Worm (Caenorhabditis elegans) whole organism, late embryonic: ENCODE measurements around the gene grd-7.

ENCODE experiments used
- C38D4.7 ChIP-seq: fragments of 200-800 bp; sonication (Bioruptor generic); optimal IDR thresholded peaks from 2 replicates; lab custom pipeline; 2018; ENCODE audit warnings: mild to moderate bottlenecking, missing genetic modification characterization, moderate library complexity, missing compliant biosample characterization
- K02D7.2 ChIP-seq: sonication (generic microtip); optimal IDR thresholded peaks from 2 replicates; lab custom pipeline; 2017; ENCODE audit warnings: mild to moderate bottlenecking, missing genetic modification characterization, missing compliant biosample characterization
- T23F11.4 ChIP-seq: fragments of 200-800 bp; sonication (Bioruptor generic); optimal IDR thresholded peaks from 2 replicates; lab custom pipeline; 2018; ENCODE audit warnings: mild to moderate bottlenecking, missing genetic modification characterization, missing compliant biosample characterization
- ceh-18 ChIP-seq: sonication (generic microtip); optimal IDR thresholded peaks from 2 replicates; lab custom pipeline; 2016; ENCODE audit warnings: missing genetic modification characterization, missing compliant biosample characterization
- ceh-19 ChIP-seq: fragments of 200-800 bp; sonication (Bioruptor generic); optimal IDR thresholded peaks from 2 replicates; lab custom pipeline; 2018; ENCODE audit warnings: mild to moderate bottlenecking, missing genetic modification characterization, missing compliant biosample characterization
- ceh-30 ChIP-seq: fragments of 150-350 bp; optimal IDR thresholded peaks from 2 replicates; lab custom pipeline; 2014; ENCODE audit warnings: missing biosample characterization, missing genetic modification characterization
- ceh-31 ChIP-seq: sonication (generic microtip); optimal IDR thresholded peaks from 2 replicates; lab custom pipeline; 2016; ENCODE audit warnings: missing genetic modification characterization, missing compliant biosample characterization
- ceh-34 ChIP-seq: sonication (generic microtip); optimal IDR thresholded peaks from 2 replicates; lab custom pipeline; 2016; ENCODE audit warnings: mild to moderate bottlenecking, missing genetic modification characterization, missing compliant biosample characterization
- ceh-48 ChIP-seq: sonication (generic microtip); optimal IDR thresholded peaks from 2 replicates; lab custom pipeline; 2016; ENCODE audit warnings: missing genetic modification characterization, inconsistent platforms, missing compliant biosample characterization
- ceh-6 ChIP-seq: fragments of 200-800 bp; sonication (Bioruptor generic); optimal IDR thresholded peaks from 2 replicates; lab custom pipeline; 2018; ENCODE audit warnings: mild to moderate bottlenecking, missing genetic modification characterization, missing compliant biosample characterization
- che-1 ChIP-seq: sonication (generic microtip); optimal IDR thresholded peaks from 2 replicates; lab custom pipeline; 2016; ENCODE audit warnings: mild to moderate bottlenecking, missing genetic modification characterization, missing compliant biosample characterization
- dmd-4 ChIP-seq: sonication (generic microtip); optimal IDR thresholded peaks from 2 replicates; lab custom pipeline; 2016; ENCODE audit warnings: borderline replicate concordance, missing genetic modification characterization, missing compliant biosample characterization
- eyg-1 ChIP-seq: sonication (generic microtip); optimal IDR thresholded peaks from 2 replicates; lab custom pipeline; 2016; ENCODE audit warnings: missing genotype, missing genetic modification characterization, missing compliant biosample characterization
- fax-1 ChIP-seq: sonication (generic microtip); optimal IDR thresholded peaks from 2 replicates; lab custom pipeline; 2016; ENCODE audit warnings: missing genotype, missing genetic modification characterization, missing compliant biosample characterization
- fkh-10 ChIP-seq: fragments of 150-350 bp; optimal IDR thresholded peaks from 2 replicates; lab custom pipeline; 2014; ENCODE audit warnings: missing biosample characterization, missing genetic modification reagents, missing genetic modification characterization
- hlh-13 ChIP-seq: fragments of 200-800 bp; sonication (Bioruptor generic); optimal IDR thresholded peaks from 2 replicates; lab custom pipeline; 2018; ENCODE audit warnings: mild to moderate bottlenecking, missing genetic modification characterization, missing compliant biosample characterization
- hlh-15 ChIP-seq: sonication (generic microtip); optimal IDR thresholded peaks from 2 replicates; lab custom pipeline; 2016; ENCODE audit warnings: missing genetic modification characterization, missing compliant biosample characterization
- hlh-6 ChIP-seq: sonication (generic microtip); optimal IDR thresholded peaks from 2 replicates; lab custom pipeline; 2016; ENCODE audit warnings: missing genotype, missing genetic modification characterization, missing compliant biosample characterization
- lim-6 ChIP-seq: sonication (generic microtip); optimal IDR thresholded peaks from 2 replicates; lab custom pipeline; 2016; ENCODE audit warnings: missing genetic modification characterization, missing compliant biosample characterization
- madf-2 ChIP-seq: sonication (generic microtip); optimal IDR thresholded peaks from 2 replicates; lab custom pipeline; 2017; ENCODE audit warnings: missing genetic modification characterization, missing compliant biosample characterization
- mec-3 ChIP-seq: sonication (generic microtip); optimal IDR thresholded peaks from 2 replicates; lab custom pipeline; 2016; ENCODE audit warnings: borderline replicate concordance, missing genetic modification characterization, missing compliant biosample characterization
- npax-4 ChIP-seq: sonication (generic microtip); optimal IDR thresholded peaks from 2 replicates; lab custom pipeline; 2016; ENCODE audit warnings: missing genetic modification characterization, missing compliant biosample characterization
- odd-2 ChIP-seq: sonication (generic microtip); optimal IDR thresholded peaks from 2 replicates; lab custom pipeline; 2017; ENCODE audit warnings: antibody characterized with exemption, mild to moderate bottlenecking, missing genetic modification characterization, missing compliant biosample characterization
- pag-3 ChIP-seq: sonication (generic microtip); optimal IDR thresholded peaks from 2 replicates; lab custom pipeline; 2016; ENCODE audit warnings: missing compliant biosample characterization, missing genetic modification characterization, borderline replicate concordance
- pat-9 ChIP-seq: fragments of 200-800 bp; sonication (Bioruptor generic); optimal IDR thresholded peaks from 2 replicates; lab custom pipeline; 2018; ENCODE audit warnings: mild to moderate bottlenecking, missing genetic modification characterization, moderate library complexity, missing compliant biosample characterization
- pax-1 ChIP-seq: fragments of 150-350 bp; optimal IDR thresholded peaks from 2 replicates; lab custom pipeline; 2014; ENCODE audit warnings: missing biosample characterization, missing genetic modification characterization
- pha-2 ChIP-seq: sonication (generic microtip); optimal IDR thresholded peaks from 2 replicates; lab custom pipeline; 2017; ENCODE audit warnings: mild to moderate bottlenecking, missing genetic modification characterization, missing compliant biosample characterization
- pha-4 ChIP-seq: fragments of 150-350 bp; optimal IDR thresholded peaks from 2 replicates; lab custom pipeline; 2018; ENCODE audit warnings: missing biosample characterization, missing genetic modification reagents, missing genetic modification characterization
- rnt-1 ChIP-seq: sonication (generic microtip); optimal IDR thresholded peaks from 2 replicates; lab custom pipeline; 2016; ENCODE audit warnings: missing genetic modification characterization, missing compliant biosample characterization
- sox-2 ChIP-seq: fragments of 200-800 bp; sonication (Bioruptor generic); IDR thresholded peaks from 2 replicates; pipeline ENCODE4 v1.3.6; 2022; ENCODE audit warnings: missing genetic modification reagents, missing genetic modification characterization, missing compliant biosample characterization
- sox-4 ChIP-seq: sonication (generic microtip); optimal IDR thresholded peaks from 2 replicates; lab custom pipeline; 2017; ENCODE audit warnings: mild to moderate bottlenecking, missing genetic modification characterization, inconsistent platforms, missing compliant biosample characterization
- syd-9 ChIP-seq: sonication (generic microtip); optimal IDR thresholded peaks from 2 replicates; lab custom pipeline; 2016; ENCODE audit warnings: mild to moderate bottlenecking, missing genetic modification characterization, moderate library complexity, missing compliant biosample characterization
- tbx-2 ChIP-seq: sonication (generic microtip); optimal IDR thresholded peaks from 2 replicates; lab custom pipeline; 2016; ENCODE audit warnings: missing genetic modification characterization, missing compliant biosample characterization
- unc-3 ChIP-seq, 2 experiments: fragments of 200-800 bp in 1 of 2; sonication (Bioruptor generic) in 1 of 2; sonication (generic microtip) in 1 of 2; conservative IDR thresholded peaks in 1 of 2; optimal IDR thresholded peaks in 1 of 2; 2 replicates each; pipeline versions ENCODE4 v1.3.6 to Lab custom; 2016 to 2022; ENCODE audit warnings: missing compliant biosample characterization in 2 of 2, missing genetic modification characterization in 2 of 2, missing genetic modification reagents in 1 of 2
- unc-55 ChIP-seq: sonication (generic microtip); optimal IDR thresholded peaks from 2 replicates; lab custom pipeline; 2017; ENCODE audit warnings: missing biosample characterization, missing genetic modification reagents, missing genetic modification characterization
- unc-86 ChIP-seq: sonication (generic microtip); optimal IDR thresholded peaks from 2 replicates; lab custom pipeline; 2016; ENCODE audit warnings: missing genetic modification characterization, missing compliant biosample characterization
- zip-5 ChIP-seq: sonication (generic microtip); optimal IDR thresholded peaks from 2 replicates; lab custom pipeline; 2016; ENCODE audit warnings: missing genetic modification characterization, missing compliant biosample characterization
- ztf-16 ChIP-seq: sonication (generic microtip); optimal IDR thresholded peaks from 2 replicates; lab custom pipeline; 2017; ENCODE audit warnings: missing genetic modification characterization, missing compliant biosample characterization

The grd-7 gene

DNA sequence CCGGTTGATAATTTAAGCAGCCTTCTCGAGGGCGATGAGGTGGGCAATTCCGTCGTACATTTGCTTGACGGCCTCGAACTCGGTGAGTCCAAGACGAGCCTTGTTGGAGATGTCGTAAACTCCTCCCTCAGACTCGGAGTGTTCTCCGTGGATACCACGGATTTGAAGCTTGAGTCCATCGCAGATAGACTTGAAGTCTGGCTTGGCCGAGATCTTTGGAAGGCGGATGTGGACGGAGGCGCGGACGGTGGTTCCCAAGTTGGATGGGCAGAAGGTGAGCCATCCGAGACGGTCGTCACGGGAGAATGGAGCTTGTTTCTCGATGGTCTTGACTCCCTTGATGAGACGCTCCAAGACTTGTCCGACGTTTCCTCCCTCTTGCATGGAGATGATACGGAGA is 38.4 kb downstream of the grd-7 start:
- TF ChIP-seq che-1 (tag; lab: Kevin White, UChicago) (no peak), lim-6 (tag; lab: Kevin White, UChicago) (no peak), tbx-2 (tag; lab: Kevin White, UChicago) (no peak), ceh-30 (tag; lab: Kevin White, UChicago) (no peak), ceh-48 (no peak), C38D4.7 (GFP tag; lab: Kevin White, UChicago) (no peak)

- no peak for TF ChIP-seq unc-86 (tag; lab: Kevin White, UChicago)
- no peak for TF ChIP-seq K02D7.2 (tag; lab: Kevin White, UChicago)
- no peak for TF ChIP-seq eyg-1 (tag; lab: Kevin White, UChicago)
- TF ChIP-seq tbx-2 (tag; lab: Kevin White, UChicago), result no peak
- TF ChIP-seq sox-2 (GFP tag; lab: Robert Waterston, UW), result no peak
- TF ChIP-seq ceh-31 (tag; lab: Kevin White, UChicago), result no peak
- TF ChIP-seq npax-4 (tag; lab: Kevin White, UChicago), result no peak
These were observed 39.0 kb downstream of the grd-7 start for ce11 chrX:7230321-7230720.

DNA sequence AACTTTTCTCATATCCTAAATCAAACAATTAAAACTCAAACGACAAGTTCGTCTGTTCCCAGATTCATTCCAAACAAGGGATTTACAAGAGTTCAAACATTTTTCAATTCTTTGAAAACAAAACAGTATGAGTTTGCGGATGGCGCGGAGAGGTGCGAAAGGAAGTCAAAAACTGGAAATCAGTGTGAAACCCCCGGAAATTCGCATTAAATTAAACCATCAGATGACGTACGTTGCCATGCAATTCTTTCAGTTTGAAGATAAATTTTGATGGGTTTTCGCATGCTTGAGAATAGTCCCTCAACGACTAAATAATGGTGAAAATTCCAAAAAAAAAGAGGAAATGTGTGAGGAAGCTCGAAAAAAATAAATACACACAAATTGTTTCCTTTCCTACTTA is 39.9 kb downstream of the grd-7 start:
- TF ChIP-seq K02D7.2 (tag; lab: Kevin White, UChicago) (no peak), ceh-6 (GFP tag; lab: Kevin White, UChicago) (no peak), ceh-19 (GFP tag; lab: Kevin White, UChicago) (no peak), T23F11.4 (GFP tag; lab: Kevin White, UChicago) (no peak), fkh-10 (GFP tag; lab: Kevin White, UChicago) (no peak), hlh-15 (tag; lab: Kevin White, UChicago) (no peak), eyg-1 (tag; lab: Kevin White, UChicago) (no peak), ztf-16 (tag; lab: Kevin White, UChicago) (no peak)

DNA sequence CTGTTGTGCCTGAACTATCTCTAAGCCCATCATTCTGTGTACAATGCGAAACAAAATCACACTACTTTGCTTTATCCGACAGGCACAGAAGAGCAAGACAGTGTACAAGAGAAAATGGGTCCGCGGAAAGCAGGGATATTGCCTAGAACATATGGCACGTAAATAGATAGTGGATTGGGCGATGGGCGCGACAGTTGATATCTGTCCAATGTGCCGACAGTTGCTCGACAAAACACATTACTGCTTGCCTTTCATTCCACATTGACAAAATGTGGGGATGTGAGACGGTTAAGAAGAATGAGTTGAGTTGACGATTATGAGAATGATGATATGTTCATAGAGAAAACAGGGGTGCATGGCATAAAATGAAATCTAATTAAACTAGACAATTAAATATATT is 44.3 kb downstream of the grd-7 start:
- TF ChIP-seq ceh-48 (no peak), madf-2 (tag; lab: Kevin White, UChicago) (no peak), unc-3 (GFP tag; conservative IDR thresholded peaks at IDR 0.05; lab: Robert Waterston, UW) (0 out of 2 replicates have a peak, but pooled peaks have one; percentile 0), unc-3 (tag; optimal IDR thresholded peaks at IDR 0.05; lab: Kevin White, UChicago) (no peak), unc-55 (GFP tag; lab: Kevin White, UChicago) (peak; percentile 17)

DNA sequence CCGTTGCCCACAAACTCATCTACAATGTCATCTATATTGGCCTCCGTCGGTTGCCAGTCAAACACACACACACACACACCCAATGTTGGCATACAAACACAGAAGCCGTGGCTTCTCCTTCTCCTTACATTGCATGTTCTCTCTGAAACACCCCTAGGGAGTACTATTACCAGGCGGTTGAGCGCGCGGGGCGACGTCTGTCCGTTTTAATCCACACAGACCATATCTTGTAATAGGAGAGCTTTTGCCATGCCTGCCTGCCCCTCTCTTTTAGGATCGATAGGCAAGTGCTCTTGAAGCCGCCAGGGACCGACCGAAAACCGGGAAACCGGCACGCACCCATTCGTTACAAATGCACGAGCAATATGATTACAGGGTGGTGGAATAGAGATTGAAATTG is 44.8 kb downstream of the grd-7 start:
- no peak for TF ChIP-seq odd-2 (tag; lab: Kevin White, UChicago)
- TF ChIP-seq sox-4 (tag; lab: Kevin White, UChicago), result no peak
- no peak for TF ChIP-seq pag-3 (tag; lab: Kevin White, UChicago)
- no peak for TF ChIP-seq C38D4.7 (GFP tag; lab: Kevin White, UChicago)
- TF ChIP-seq che-1 (tag; lab: Kevin White, UChicago), result no peak
- peak; percentile 45 for TF ChIP-seq ceh-6 (GFP tag; lab: Kevin White, UChicago)
- TF ChIP-seq pha-2 (tag; lab: Kevin White, UChicago), result no peak
- no peak for TF ChIP-seq K02D7.2 (tag; lab: Kevin White, UChicago)
- no peak for TF ChIP-seq dmd-4
- TF ChIP-seq ceh-48, result peak; percentile 42
- TF ChIP-seq fax-1 (tag; lab: Kevin White, UChicago), result no peak
- TF ChIP-seq pha-4 (tag; lab: Kevin White, UChicago), result no peak
- TF ChIP-seq npax-4 (tag; lab: Kevin White, UChicago), result no peak
- no peak for TF ChIP-seq zip-5 (tag; lab: Kevin White, UChicago)
- TF ChIP-seq syd-9 (tag; lab: Kevin White, UChicago), result peak; percentile 57
- TF ChIP-seq unc-3 (GFP tag; conservative IDR thresholded peaks at IDR 0.05; lab: Robert Waterston, UW), result 0 out of 2 replicates have a peak, but pooled peaks have one; percentile 12
- no peak for TF ChIP-seq unc-3 (tag; optimal IDR thresholded peaks at IDR 0.05; lab: Kevin White, UChicago)
- peak; percentile 56 for TF ChIP-seq ceh-34
- no peak for TF ChIP-seq pax-1
- peak; percentile 22 for TF ChIP-seq mec-3 (tag; lab: Kevin White, UChicago)
- TF ChIP-seq rnt-1, result no peak
- TF ChIP-seq pat-9 (tag; lab: Kevin White, UChicago), result no peak
- TF ChIP-seq hlh-13 (GFP tag; lab: Kevin White, UChicago), result no peak
- no peak for TF ChIP-seq ceh-31 (tag; lab: Kevin White, UChicago)
- TF ChIP-seq ceh-18 (tag; lab: Kevin White, UChicago), result no peak
- no peak for TF ChIP-seq sox-2 (GFP tag; lab: Robert Waterston, UW)
- no peak for TF ChIP-seq hlh-6
- TF ChIP-seq, all 69 proteins: peak for 6
